Comparison of ENCODE assay signal across 5 fruit fly cellular contexts in the genomic region with DNA sequence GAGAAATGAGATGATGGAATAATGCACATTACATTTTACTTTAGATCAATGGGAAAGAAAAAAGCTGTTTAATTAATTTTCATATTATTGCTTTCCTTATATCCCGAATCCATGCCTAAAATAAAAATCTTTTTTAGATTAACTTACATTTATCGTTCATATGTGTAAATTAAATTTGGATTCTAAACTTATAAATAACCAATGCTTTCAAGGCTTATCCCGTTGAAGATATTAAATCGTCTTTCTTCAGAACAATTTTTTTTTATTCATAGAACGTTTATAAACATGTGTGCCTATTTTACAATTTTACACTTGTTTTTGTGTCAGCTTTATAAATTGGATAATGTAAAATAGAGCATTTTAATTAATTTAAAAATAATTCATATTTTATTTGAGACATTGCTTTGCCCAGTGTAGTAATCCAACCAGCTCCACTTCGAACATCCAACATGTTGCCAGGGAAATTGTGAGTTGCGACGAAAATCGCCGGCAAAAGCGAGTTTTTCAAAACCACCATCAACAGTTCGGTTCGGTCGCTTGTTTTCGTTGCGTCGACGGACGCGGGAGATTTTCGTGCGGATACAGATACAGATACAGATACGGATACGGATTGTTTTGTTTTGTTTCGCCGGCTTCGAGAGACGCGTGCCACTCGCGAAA.
TF ChIP-seq lines count a peak whose summit lies in the region.

No protein-coding gene starts in this region.

- peak; percentile 39 for TF ChIP-seq CTCF in whole organism, embryonic (GFP tag; optimal IDR thresholded peaks at IDR 0.05; lab: Kevin White, UChicago)

TF ChIP-seq in whole organism, adult, 20 proteins besides CTCF, POLR2A, EP300 and RAD21:
- TF ChIP-seq CG5204 (GFP tag; optimal IDR thresholded peaks at IDR 0.05; lab: Kevin White, UChicago), result peak; percentile 8
- TF ChIP-seq Clk (GFP tag; optimal IDR thresholded peaks at IDR 0.05; lab: Kevin White, UChicago), result no peak
- TF ChIP-seq CG7101 (tag; optimal IDR thresholded peaks at IDR 0.05; lab: Kevin White, UChicago), result peak; percentile 14
- TF ChIP-seq CG11617 (GFP tag; optimal IDR thresholded peaks at IDR 0.05; lab: Kevin White, UChicago), result peak; percentile 6

TF ChIP-seq in whole organism, embryonic, 481 proteins besides CTCF, POLR2A, EP300 and RAD21 (continues in another document):
- peak; percentile 19 for TF ChIP-seq NfI (GFP tag; optimal IDR thresholded peaks at IDR 0.05; lab: Kevin White, UChicago)
- peak; percentile 21 for TF ChIP-seq sug (tag; optimal IDR thresholded peaks at IDR 0.05; lab: Kevin White, UChicago)
- TF ChIP-seq E2f1 (GFP tag; IDR thresholded peaks at IDR 0.05; lab: Robert Waterston, UW), result peak; percentile 50; the same call in 1 of the 2 replicates
- TF ChIP-seq CG9797 (GFP tag; optimal IDR thresholded peaks at IDR 0.05; lab: Kevin White, UChicago), result no peak
- peak; percentile 41; the same call in 2 of the 3 replicates for TF ChIP-seq tgo (GFP tag; IDR thresholded peaks at IDR 0.05; lab: Robert Waterston, UW)
- TF ChIP-seq pho (GFP tag; optimal IDR thresholded peaks at IDR 0.05; lab: Kevin White, UChicago), result no peak
- peak; percentile 74 for TF ChIP-seq unpg (GFP tag; optimal IDR thresholded peaks at IDR 0.05; lab: Kevin White, UChicago)
- peak; percentile 56 for TF ChIP-seq CG16815 (GFP tag; optimal IDR thresholded peaks at IDR 0.05; lab: Kevin White, UChicago)
- no peak for TF ChIP-seq ash1 (GFP tag; optimal IDR thresholded peaks at IDR 0.05; lab: Kevin White, UChicago)
- peak; percentile 76 for TF ChIP-seq tin (GFP tag; optimal IDR thresholded peaks at IDR 0.05; lab: Kevin White, UChicago)
- TF ChIP-seq CG3407 (GFP tag; optimal IDR thresholded peaks at IDR 0.05; lab: Kevin White, UChicago), result peak; percentile 80
- TF ChIP-seq CG31388 (GFP tag; optimal IDR thresholded peaks at IDR 0.05; lab: Kevin White, UChicago), result peak; percentile 11
- TF ChIP-seq danr (GFP tag; IDR thresholded peaks at IDR 0.05; lab: Robert Waterston, UW), result peak; percentile 36; the same call in 1 of the 2 replicates
- TF ChIP-seq CoRest (tag; optimal IDR thresholded peaks at IDR 0.05; lab: Kevin White, UChicago), result peak; percentile 85
- TF ChIP-seq Meics (GFP tag; optimal IDR thresholded peaks at IDR 0.05; lab: Kevin White, UChicago), result peak; percentile 70
- TF ChIP-seq tup (GFP tag; optimal IDR thresholded peaks at IDR 0.05; lab: Kevin White, UChicago), result no peak
- TF ChIP-seq odd (GFP tag; optimal IDR thresholded peaks at IDR 0.05; lab: Kevin White, UChicago), result peak; percentile 84
- TF ChIP-seq tx (GFP tag; optimal IDR thresholded peaks at IDR 0.05; lab: Kevin White, UChicago), result no peak
- peak; percentile 78 for TF ChIP-seq CG1233 (GFP tag; optimal IDR thresholded peaks at IDR 0.05; lab: Kevin White, UChicago)

TF ChIP-seq in whole organism, prepupa, 60 proteins besides CTCF, POLR2A, EP300 and RAD21 (continues in another document):
- no peak for TF ChIP-seq fd85E (GFP tag; optimal IDR thresholded peaks at IDR 0.05; lab: Kevin White, UChicago)
- peak; percentile 75 for TF ChIP-seq CG10669 (GFP tag; optimal IDR thresholded peaks at IDR 0.05; lab: Kevin White, UChicago)
- TF ChIP-seq CG4318 (GFP tag; optimal IDR thresholded peaks at IDR 0.05; lab: Kevin White, UChicago), result peak; percentile 90
- TF ChIP-seq CG16779 (tag; optimal IDR thresholded peaks at IDR 0.05; lab: Kevin White, UChicago), result peak; percentile 87
- peak; percentile 56 for TF ChIP-seq dac (GFP tag; optimal IDR thresholded peaks at IDR 0.05; lab: Kevin White, UChicago)
- TF ChIP-seq CG6808 (GFP tag; optimal IDR thresholded peaks at IDR 0.05; lab: Kevin White, UChicago), result peak; percentile 86
- TF ChIP-seq CG6163 (GFP tag; IDR thresholded peaks at IDR 0.05; lab: Robert Waterston, UW), result peak; percentile 58; the same call in 2 of the 3 replicates
- TF ChIP-seq topi (GFP tag; optimal IDR thresholded peaks at IDR 0.05; lab: Kevin White, UChicago), result peak; percentile 74
- TF ChIP-seq Smox (GFP tag; optimal IDR thresholded peaks at IDR 0.05; lab: Kevin White, UChicago), result peak; percentile 74
- peak; percentile 78 for TF ChIP-seq Lpt (GFP tag; optimal IDR thresholded peaks at IDR 0.05; lab: Kevin White, UChicago)
- TF ChIP-seq spab (GFP tag; optimal IDR thresholded peaks at IDR 0.05; lab: Kevin White, UChicago), result peak; percentile 88
- TF ChIP-seq CG3032 (tag; optimal IDR thresholded peaks at IDR 0.05; lab: Kevin White, UChicago), result peak; percentile 86
- no peak for TF ChIP-seq CG6854 (GFP tag; optimal IDR thresholded peaks at IDR 0.05; lab: Kevin White, UChicago)
- TF ChIP-seq CG3919 (GFP tag; optimal IDR thresholded peaks at IDR 0.05; lab: Kevin White, UChicago), result peak; percentile 78
- TF ChIP-seq Ets96B (tag; optimal IDR thresholded peaks at IDR 0.05; lab: Kevin White, UChicago), result peak; percentile 82
- peak; percentile 82 for TF ChIP-seq pdm3 (GFP tag; optimal IDR thresholded peaks at IDR 0.05; lab: Kevin White, UChicago)
- TF ChIP-seq CG9139 (GFP tag; optimal IDR thresholded peaks at IDR 0.05; lab: Kevin White, UChicago), result peak; percentile 10
- peak; percentile 57 for TF ChIP-seq CG7368 (GFP tag; optimal IDR thresholded peaks at IDR 0.05; lab: Kevin White, UChicago)
- TF ChIP-seq Sox14 (GFP tag; optimal IDR thresholded peaks at IDR 0.05; lab: Kevin White, UChicago), result peak; percentile 64
- peak; percentile 96 for TF ChIP-seq Eip78C (GFP tag; lab: Kevin White, UChicago)

TF ChIP-seq in whole organism, pupa, 21 proteins besides CTCF, POLR2A, EP300 and RAD21:
- TF ChIP-seq Pif1B (GFP tag; optimal IDR thresholded peaks at IDR 0.05; lab: Kevin White, UChicago) (peak; percentile 75), CG32121 (GFP tag; IDR thresholded peaks at IDR 0.05; lab: Robert Waterston, UW) (peak; percentile 31; the same call in 1 of the 2 replicates), CG34367 (tag; optimal IDR thresholded peaks at IDR 0.05; lab: Kevin White, UChicago) (peak; percentile 76), CG13204 (GFP tag; optimal IDR thresholded peaks at IDR 0.05; lab: Kevin White, UChicago) (peak; percentile 42), Snoo (tag; optimal IDR thresholded peaks at IDR 0.05; lab: Kevin White, UChicago) (peak; percentile 75), CG8301 (tag; optimal IDR thresholded peaks at IDR 0.05; lab: Kevin White, UChicago) (peak; percentile 74), CG10348 (GFP tag; IDR thresholded peaks at IDR 0.05; lab: Robert Waterston, UW) (no peak), EcR (GFP tag; optimal IDR thresholded peaks at IDR 0.05; lab: Kevin White, UChicago) (no peak), CG14655 (GFP tag; optimal IDR thresholded peaks at IDR 0.05; lab: Kevin White, UChicago) (peak; percentile 94), rn (GFP tag; IDR thresholded peaks at IDR 0.05; lab: Robert Waterston, UW) (no peak), Pif1A (GFP tag; optimal IDR thresholded peaks at IDR 0.05; lab: Kevin White, UChicago) (peak; percentile 76), fd96Ca (GFP tag; IDR thresholded peaks at IDR 0.05; lab: Robert Waterston, UW) (peak; percentile 43; the same call in 1 of the 3 replicates), CG12605 (GFP tag; IDR thresholded peaks at IDR 0.05; lab: Robert Waterston, UW) (peak; percentile 44; the same call in 1 of the 2 replicates), Ets98B (GFP tag; IDR thresholded peaks at IDR 0.05; lab: Robert Waterston, UW) (peak; percentile 32; the same call in 1 of the 2 replicates), CG15710 (tag; optimal IDR thresholded peaks at IDR 0.05; lab: Kevin White, UChicago) (peak; percentile 86), CG17806 (tag; optimal IDR thresholded peaks at IDR 0.05; lab: Kevin White, UChicago) (peak; percentile 82), gl (tag; optimal IDR thresholded peaks at IDR 0.05; lab: Kevin White, UChicago) (peak; percentile 26), CG8159 (tag; optimal IDR thresholded peaks at IDR 0.05; lab: Kevin White, UChicago) (peak; percentile 91), D1 (tag; optimal IDR thresholded peaks at IDR 0.05; lab: Kevin White, UChicago) (peak; percentile 86), CG4496 (GFP tag; IDR thresholded peaks at IDR 0.05; lab: Robert Waterston, UW) (no peak; the same call in 1 of the 3 replicates), CG9948 (tag; optimal IDR thresholded peaks at IDR 0.05; lab: Kevin White, UChicago) (peak; percentile 87)

TF ChIP-seq in whole organism, wandering third instar larva, 38 proteins besides CTCF, POLR2A, EP300 and RAD21 (continues in another document):
- TF ChIP-seq GATAd (GFP tag; optimal IDR thresholded peaks at IDR 0.05; lab: Kevin White, UChicago) (no peak), Dif (GFP tag; optimal IDR thresholded peaks at IDR 0.05; lab: Kevin White, UChicago; ENCODE audit: partially characterized antibody) (peak; percentile 23), Hr83 (GFP tag; optimal IDR thresholded peaks at IDR 0.05; lab: Kevin White, UChicago; ENCODE audit: poor library complexity, severe bottlenecking) (no peak), sv (GFP tag; optimal IDR thresholded peaks at IDR 0.05; lab: Kevin White, UChicago) (peak; percentile 48), fru (GFP tag; optimal IDR thresholded peaks at IDR 0.05; lab: Kevin White, UChicago) (peak; percentile 28), sage (GFP tag; optimal IDR thresholded peaks at IDR 0.05; lab: Kevin White, UChicago) (no peak), Abd-B (GFP tag; optimal IDR thresholded peaks at IDR 0.05; lab: Kevin White, UChicago) (no peak), Rel (GFP tag; optimal IDR thresholded peaks at IDR 0.05; lab: Kevin White, UChicago) (no peak), Rel (tag; optimal IDR thresholded peaks at IDR 0.05; lab: Kevin White, UChicago) (no peak), CrebA (GFP tag; optimal IDR thresholded peaks at IDR 0.05; lab: Kevin White, UChicago; ENCODE audit: borderline replicate concordance) (no peak), jim (GFP tag; optimal IDR thresholded peaks at IDR 0.05; lab: Kevin White, UChicago) (no peak), Vsx2 (GFP tag; optimal IDR thresholded peaks at IDR 0.05; lab: Kevin White, UChicago; ENCODE audit: partially characterized antibody) (peak; percentile 40), Myc (optimal IDR thresholded peaks at IDR 0.05; lab: Kevin White, UChicago) (no peak), ey (GFP tag; optimal IDR thresholded peaks at IDR 0.05; lab: Kevin White, UChicago) (peak; percentile 3), CG32264 (GFP tag; optimal IDR thresholded peaks at IDR 0.05; lab: Kevin White, UChicago) (no peak), dmrt93B (GFP tag; optimal IDR thresholded peaks at IDR 0.05; lab: Kevin White, UChicago) (peak; percentile 45), woc (GFP tag; optimal IDR thresholded peaks at IDR 0.05; lab: Kevin White, UChicago) (peak; percentile 8), Sp1 (GFP tag; optimal IDR thresholded peaks at IDR 0.05; lab: Kevin White, UChicago) (peak; percentile 49), Dfd (GFP tag; optimal IDR thresholded peaks at IDR 0.05; lab: Kevin White, UChicago) (no peak), h (GFP tag; optimal IDR thresholded peaks at IDR 0.05; lab: Kevin White, UChicago) (peak; percentile 46), Hr78 (GFP tag; optimal IDR thresholded peaks at IDR 0.05; lab: Kevin White, UChicago) (no peak), tai (GFP tag; optimal IDR thresholded peaks at IDR 0.05; lab: Kevin White, UChicago) (no peak), lola (GFP tag; optimal IDR thresholded peaks at IDR 0.05; lab: Kevin White, UChicago) (no peak), psq (GFP tag; optimal IDR thresholded peaks at IDR 0.05; lab: Kevin White, UChicago) (peak; percentile 59)
